Worm (Caenorhabditis elegans) whole organism, young adult: Measurements from ENCODE around the gene his-71.

ENCODE experiments used
- B0035.1 ChIP-seq: sonication (generic microtip); optimal IDR thresholded peaks from 2 replicates; lab custom pipeline; 2016; ENCODE audit warnings: missing genetic modification characterization, mild to moderate bottlenecking, missing compliant biosample characterization, missing genotype, missing genetic modification reagents
- F22D6.2 ChIP-seq: sonication (generic microtip); optimal IDR thresholded peaks from 2 replicates; lab custom pipeline; 2016; ENCODE audit warnings: mild to moderate bottlenecking, missing genetic modification characterization, missing compliant biosample characterization
- chd-7 ChIP-seq: sonication (generic microtip); optimal IDR thresholded peaks from 2 replicates; lab custom pipeline; 2016; ENCODE audit warnings: mild to moderate bottlenecking, missing genetic modification characterization, moderate library complexity, missing compliant biosample characterization
- egl-18 ChIP-seq: fragments of 200-800 bp; sonication (Bioruptor generic); IDR thresholded peaks from 2 replicates; pipeline ENCODE4 v1.3.6; 2022; ENCODE audit warnings: missing genetic modification reagents, missing genetic modification characterization, missing compliant biosample characterization
- hlh-12 ChIP-seq: sonication (generic microtip); optimal IDR thresholded peaks from 2 replicates; lab custom pipeline; 2016; ENCODE audit warnings: missing genetic modification characterization, missing compliant biosample characterization
- mel-28 ChIP-seq: sonication (generic microtip); optimal IDR thresholded peaks from 2 replicates; lab custom pipeline; 2016; ENCODE audit warnings: borderline replicate concordance, mild to moderate bottlenecking, missing genetic modification characterization, missing compliant biosample characterization
- pbrm-1 ChIP-seq: fragments of 200-800 bp; sonication (Bioruptor generic); IDR thresholded peaks from 2 replicates; pipeline ENCODE4 v1.3.6; 2022; ENCODE audit warnings: missing genetic modification reagents, missing genetic modification characterization, missing compliant biosample characterization
- pha-4 ChIP-seq: fragments of 150-350 bp; sonication (generic microtip); optimal IDR thresholded peaks from 2 replicates; lab custom pipeline; 2014; ENCODE audit warnings: missing biosample characterization, missing genetic modification reagents, missing genetic modification characterization

ce11 chrX:7954328-7954727 is 27.5 kb downstream of the his-71 start, which contains the start of gene dct-1:
- TF ChIP-seq B0035.1 (no peak), pbrm-1 (GFP tag; lab: Robert Waterston, UW) (no peak), chd-7 (no peak), pha-4 (tag; lab: Kevin White, UChicago) (no peak), hlh-12 (no peak), mel-28 (tag; lab: Kevin White, UChicago) (no peak), F22D6.2 (tag; lab: Kevin White, UChicago) (no peak), egl-18 (GFP tag; lab: Robert Waterston, UW) (no peak)
